Worm (Caenorhabditis elegans) whole organism, young adult: ENCODE measurements around the gene T03G11.9.

Experiments
- F57C9.4 ChIP-seq: sonication (generic microtip); optimal IDR thresholded peaks from 2 replicates; lab custom pipeline; 2017; ENCODE audit warnings: mild to moderate bottlenecking, missing genetic modification characterization, missing compliant biosample characterization
- K12H6.12 ChIP-seq: fragments of 200-800 bp; sonication (Bioruptor generic); optimal IDR thresholded peaks from 2 replicates; lab custom pipeline; 2018; ENCODE audit warnings: mild to moderate bottlenecking, missing genetic modification characterization, missing compliant biosample characterization
- Y53G8AR.9 ChIP-seq: fragments of 200-800 bp; sonication (Bioruptor generic); conservative IDR thresholded peaks from 2 replicates; pipeline ENCODE4 v1.3.6; 2022; ENCODE audit warnings: missing genetic modification reagents, missing genetic modification characterization, missing compliant biosample characterization
- Y56A3A.18 ChIP-seq: fragments of 200-800 bp; sonication (Bioruptor generic); IDR thresholded peaks from 2 replicates; pipeline ENCODE4 v1.3.6; 2022; ENCODE audit warnings: missing genetic modification reagents, missing genetic modification characterization, missing compliant biosample characterization
- akir-1 ChIP-seq: fragments of 200-800 bp; sonication (Bioruptor generic); optimal IDR thresholded peaks from 2 replicates; lab custom pipeline; 2018; ENCODE audit warnings: mild to moderate bottlenecking, missing genetic modification characterization, moderate library complexity, missing compliant biosample characterization
- aptf-2 ChIP-seq: fragments of 200-800 bp; sonication (Bioruptor generic); conservative IDR thresholded peaks from 2 replicates; pipeline ENCODE4 v1.3.6; 2022; ENCODE audit warnings: missing genetic modification reagents, missing genetic modification characterization, missing compliant biosample characterization
- athp-1 ChIP-seq: sonication (generic microtip); optimal IDR thresholded peaks from 2 replicates; lab custom pipeline; 2017; ENCODE audit warnings: mild to moderate bottlenecking, missing genetic modification characterization, missing compliant biosample characterization
- attf-5 ChIP-seq: fragments of 200-800 bp; sonication (Bioruptor generic); optimal IDR thresholded peaks from 2 replicates; lab custom pipeline; 2018; ENCODE audit warnings: mild to moderate bottlenecking, missing genetic modification characterization, missing compliant biosample characterization
- bed-2 ChIP-seq: fragments of 200-800 bp; sonication (Bioruptor generic); IDR thresholded peaks from 2 replicates; pipeline ENCODE4 v1.3.6; 2022; ENCODE audit warnings: missing genetic modification reagents, missing genetic modification characterization, missing compliant biosample characterization
- cebp-1 ChIP-seq, 2 experiments: fragments of 200-800 bp in 1 of 2; sonication (Bioruptor generic) in 1 of 2; sonication (generic microtip) in 1 of 2; IDR thresholded peaks in 1 of 2; optimal IDR thresholded peaks in 1 of 2; 2 replicates each; pipeline versions ENCODE4 v1.3.6 to Lab custom; 2017 to 2022; ENCODE audit warnings: missing compliant biosample characterization in 2 of 2, missing genetic modification characterization in 2 of 2, mild to moderate bottlenecking in 1 of 2, missing genetic modification reagents in 1 of 2, moderate library complexity in 1 of 2
- cebp-2 ChIP-seq: fragments of 200-800 bp; sonication (Bioruptor generic); IDR thresholded peaks from 2 replicates; pipeline ENCODE4 v1.3.6; 2022; ENCODE audit warnings: missing genetic modification characterization, missing compliant biosample characterization
- ceh-100 ChIP-seq: fragments of 200-800 bp; sonication (Bioruptor generic); IDR thresholded peaks from 2 replicates; pipeline ENCODE4 v1.3.6; 2022; ENCODE audit warnings: missing genetic modification reagents, missing genetic modification characterization, missing compliant biosample characterization
- ceh-40 ChIP-seq: fragments of 200-800 bp; sonication (Bioruptor generic); IDR thresholded peaks from 2 replicates; pipeline ENCODE4 v1.3.6; 2022; ENCODE audit warnings: missing genetic modification characterization, missing compliant biosample characterization
- ceh-79 ChIP-seq: sonication (generic microtip); optimal IDR thresholded peaks from 2 replicates; lab custom pipeline; 2017; ENCODE audit warnings: mild to moderate bottlenecking, missing genetic modification characterization, missing compliant biosample characterization
- chd-7 ChIP-seq: sonication (generic microtip); optimal IDR thresholded peaks from 2 replicates; lab custom pipeline; 2016; ENCODE audit warnings: mild to moderate bottlenecking, missing genetic modification characterization, moderate library complexity, missing compliant biosample characterization
- die-1 ChIP-seq: sonication (generic microtip); optimal IDR thresholded peaks from 2 replicates; lab custom pipeline; 2016; ENCODE audit warnings: missing genotype, mild to moderate bottlenecking, missing genetic modification characterization, missing compliant biosample characterization
- dox-1 ChIP-seq: fragments of 200-800 bp; sonication (Bioruptor generic); IDR thresholded peaks from 2 replicates; pipeline ENCODE4 v1.3.6; 2022; ENCODE audit warnings: missing genetic modification reagents, missing genetic modification characterization, missing compliant biosample characterization
- dpff-1 ChIP-seq: sonication (generic microtip); optimal IDR thresholded peaks from 2 replicates; lab custom pipeline; 2017; ENCODE audit warnings: mild to moderate bottlenecking, missing genetic modification characterization, missing compliant biosample characterization
- efl-1 ChIP-seq: fragments of 150-350 bp; optimal IDR thresholded peaks from 2 replicates; lab custom pipeline; 2014; ENCODE audit warnings: missing biosample characterization, missing genetic modification reagents, missing genetic modification characterization
- ekl-4 ChIP-seq: fragments of 200-800 bp; sonication (Bioruptor generic); IDR thresholded peaks from 2 replicates; pipeline ENCODE4 v1.3.6; 2022; ENCODE audit warnings: missing genetic modification reagents, missing genetic modification characterization, missing compliant biosample characterization
- hlh-26 ChIP-seq: fragments of 200-800 bp; sonication (Bioruptor generic); conservative IDR thresholded peaks from 2 replicates; pipeline ENCODE4 v1.3.6; 2022; ENCODE audit warnings: missing genetic modification reagents, missing genetic modification characterization, missing compliant biosample characterization
- let-607 ChIP-seq, 2 experiments: fragments of 200-800 bp in 1 of 2; sonication (Bioruptor generic) in 1 of 2; sonication (generic microtip) in 1 of 2; optimal IDR thresholded peaks; 2 replicates each; lab custom pipeline; 2016 to 2018; ENCODE audit warnings: mild to moderate bottlenecking in 2 of 2, missing compliant biosample characterization in 2 of 2, missing genetic modification characterization in 2 of 2, moderate library complexity in 2 of 2, missing genotype in 1 of 2
- lin-35 ChIP-seq, 3 experiments: fragments of 150-350 bp in 2 of 3; sonication (generic microtip) in 1 of 3; optimal IDR thresholded peaks; 2 replicates each; lab custom pipeline; 2014 to 2018; ENCODE audit warnings: missing biosample characterization in 3 of 3, missing genetic modification characterization in 3 of 3, missing genetic modification reagents in 3 of 3
- lir-1 ChIP-seq: fragments of 200-800 bp; sonication (Bioruptor generic); conservative IDR thresholded peaks from 2 replicates; pipeline ENCODE4 v1.3.6; 2022; ENCODE audit warnings: missing genetic modification reagents, missing genetic modification characterization, missing compliant biosample characterization
- madf-6 ChIP-seq: fragments of 200-800 bp; sonication (Bioruptor generic); IDR thresholded peaks from 2 replicates; pipeline ENCODE4 v1.3.6; 2022; ENCODE audit warnings: missing genetic modification reagents, missing genetic modification characterization, missing compliant biosample characterization
- mcd-1 ChIP-seq: fragments of 200-800 bp; sonication (Bioruptor generic); IDR thresholded peaks from 2 replicates; pipeline ENCODE4 v1.3.6; 2022; ENCODE audit warnings: missing genetic modification reagents, missing genetic modification characterization, missing compliant biosample characterization
- mxl-1 ChIP-seq: sonication (generic microtip); optimal IDR thresholded peaks from 2 replicates; lab custom pipeline; 2016; ENCODE audit warnings: missing genetic modification characterization, missing compliant biosample characterization
- nfya-2 ChIP-seq: fragments of 200-800 bp; sonication (Bioruptor generic); IDR thresholded peaks from 2 replicates; pipeline ENCODE4 v1.3.6; 2022; ENCODE audit warnings: missing genetic modification reagents, missing genetic modification characterization, missing compliant biosample characterization
- nfyb-1 ChIP-seq: fragments of 200-800 bp; sonication (Bioruptor generic); IDR thresholded peaks from 2 replicates; pipeline ENCODE4 v1.3.6; 2022; ENCODE audit warnings: missing genetic modification reagents, missing genetic modification characterization, missing compliant biosample characterization
- nhr-120 ChIP-seq: fragments of 200-800 bp; sonication (Bioruptor generic); IDR thresholded peaks from 2 replicates; pipeline ENCODE4 v1.3.6; 2022; ENCODE audit warnings: missing genetic modification characterization, missing compliant biosample characterization
- nhr-179 ChIP-seq: sonication (generic microtip); optimal IDR thresholded peaks from 2 replicates; lab custom pipeline; 2016; ENCODE audit warnings: mild to moderate bottlenecking, missing genetic modification characterization, missing compliant biosample characterization
- nhr-27 ChIP-seq: fragments of 200-800 bp; sonication (Bioruptor generic); optimal IDR thresholded peaks from 2 replicates; lab custom pipeline; 2018; ENCODE audit warnings: mild to moderate bottlenecking, missing genetic modification characterization, moderate library complexity, missing compliant biosample characterization
- nhr-80 ChIP-seq: sonication (generic microtip); optimal IDR thresholded peaks from 2 replicates; lab custom pipeline; 2016; ENCODE audit warnings: missing genetic modification characterization, missing compliant biosample characterization
- rcor-1 ChIP-seq: fragments of 200-800 bp; sonication (Bioruptor generic); IDR thresholded peaks from 2 replicates; pipeline ENCODE4 v1.3.6; 2022; ENCODE audit warnings: missing genetic modification reagents, missing genetic modification characterization, missing compliant biosample characterization
- repo-1 ChIP-seq: sonication (generic microtip); optimal IDR thresholded peaks from 2 replicates; lab custom pipeline; 2017; ENCODE audit warnings: mild to moderate bottlenecking, missing genetic modification characterization, missing compliant biosample characterization
- snpc-4 ChIP-seq, 5 experiments: fragments of 150-350 bp in 1 of 5; sonication (generic microtip) in 4 of 5; optimal IDR thresholded peaks; 2 replicates each; lab custom pipeline; 2014 to 2018; ENCODE audit warnings: missing genetic modification characterization in 5 of 5, missing biosample characterization in 3 of 5, antibody characterized with exemption in 2 of 5, mild to moderate bottlenecking in 2 of 5, missing compliant biosample characterization in 2 of 5, missing genotype in 2 of 5, moderate library complexity in 2 of 5, missing genetic modification reagents in 1 of 5
- unc-62 ChIP-seq: fragments of 150-350 bp; optimal IDR thresholded peaks from 2 replicates; lab custom pipeline; 2014; ENCODE audit warnings: missing biosample characterization, missing genetic modification reagents, missing genetic modification characterization
- xnd-1 ChIP-seq: sonication (generic microtip); optimal IDR thresholded peaks from 2 replicates; lab custom pipeline; 2016; ENCODE audit warnings: missing genotype, missing genetic modification reagents, missing genetic modification characterization, missing compliant biosample characterization
- zim-3 ChIP-seq: sonication (generic microtip); optimal IDR thresholded peaks from 2 replicates; lab custom pipeline; 2017; ENCODE audit warnings: mild to moderate bottlenecking, missing genetic modification characterization, moderate library complexity, missing compliant biosample characterization
- ztf-28 ChIP-seq: fragments of 200-800 bp; sonication (Bioruptor generic); IDR thresholded peaks from 2 replicates; pipeline ENCODE4 v1.3.6; 2022; ENCODE audit warnings: missing genetic modification reagents, missing genetic modification characterization, missing compliant biosample characterization

Gene T03G11.9

ce11 chrX:5152931-5153330 lies 31.1 kb upstream of the T03G11.9 start:
- TF ChIP-seq nhr-27 (no peak), ceh-40 (GFP tag; lab: Robert Waterston, UW) (no peak), dox-1 (GFP tag; lab: Robert Waterston, UW) (no peak), unc-62 (no peak), zim-3 (tag; lab: Kevin White, UChicago) (no peak), cebp-2 (no peak), bed-2 (no peak), lir-1 (GFP tag; lab: Robert Waterston, UW) (no peak), madf-6 (no peak)

DNA sequence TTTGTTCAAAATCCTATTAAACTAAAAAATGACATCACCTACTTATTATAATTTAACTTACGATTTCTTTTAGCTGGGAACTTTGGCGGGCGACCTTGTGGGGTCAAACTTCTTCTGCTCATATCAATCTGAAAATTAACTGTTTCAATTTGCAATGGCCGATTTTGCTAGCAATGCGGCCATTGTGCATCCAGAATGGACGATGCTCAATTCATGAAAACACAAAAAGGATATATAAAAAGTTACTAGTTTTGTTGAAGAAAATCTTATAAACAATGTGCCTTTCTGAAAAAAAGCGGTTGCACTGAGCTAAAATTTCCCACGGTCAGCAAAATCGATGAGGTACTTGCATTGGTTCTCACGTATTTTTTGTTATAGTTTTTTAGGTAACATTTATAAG lies 29.8 kb upstream of the T03G11.9 start, which contains the start of gene C31H2.3:
C31H2.3 (minus strand) TSS at position 101 of the 400 bp plus-strand sequence.
- TF ChIP-seq lir-1 (GFP tag; lab: Robert Waterston, UW) (no peak), ekl-4 (GFP tag; lab: Robert Waterston, UW) (no peak), rcor-1 (no peak), cebp-1 (GFP tag; IDR thresholded peaks at IDR 0.05; lab: Robert Waterston, UW) (no peak), cebp-1 (tag; optimal IDR thresholded peaks at IDR 0.05; lab: Kevin White, UChicago) (no peak)

DNA sequence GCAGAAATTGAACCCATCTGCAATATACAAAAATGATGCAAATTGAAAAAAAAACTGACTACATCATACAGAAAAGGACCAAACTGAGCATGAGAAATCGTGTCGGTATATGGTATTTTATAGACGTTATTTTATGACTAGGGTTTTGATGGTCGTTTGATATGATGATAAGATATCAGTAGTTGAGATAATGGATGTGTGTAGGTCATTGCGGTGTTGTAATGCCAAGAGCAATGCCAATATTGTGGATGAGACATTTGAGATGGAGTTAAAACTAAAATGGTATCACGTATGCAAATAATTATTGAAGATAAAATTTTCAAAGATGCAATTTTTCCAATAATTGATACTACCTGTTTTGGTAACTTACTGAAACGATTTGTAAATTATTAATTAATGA lies 24.4 kb upstream of the T03G11.9 start, which contains the start of gene C31H2.4:
C31H2.4 (minus strand) TSS at position 19 of the 400 bp plus-strand sequence.
- TF ChIP-seq ztf-28 (GFP tag; lab: Robert Waterston, UW) (no peak), nhr-80 (peak; percentile 7)

- TF ChIP-seq ceh-79 (tag; lab: Kevin White, UChicago): no peak
- TF ChIP-seq snpc-4 (GFP tag; optimal IDR thresholded peaks at IDR 0.05; lab: Kevin White, UChicago): no peak
- TF ChIP-seq snpc-4 (tag; optimal IDR thresholded peaks at IDR 0.05; lab: Kevin White, UChicago): no peak
- TF ChIP-seq madf-6: no peak
- TF ChIP-seq die-1 (tag; lab: Kevin White, UChicago): no peak
- TF ChIP-seq unc-62: no peak
- TF ChIP-seq nfya-2 (GFP tag; lab: Robert Waterston, UW): no peak
- no peak for TF ChIP-seq aptf-2 (GFP tag; lab: Robert Waterston, UW)
- no peak for TF ChIP-seq cebp-2
- TF ChIP-seq Y56A3A.18 (GFP tag; lab: Robert Waterston, UW): no peak
- TF ChIP-seq rcor-1: no peak
- no peak for TF ChIP-seq lin-35 (GFP tag; optimal IDR thresholded peaks at IDR 0.05; lab: Kevin White, UChicago)
- TF ChIP-seq let-607 (tag; optimal IDR thresholded peaks at IDR 0.05; lab: Kevin White, UChicago): no peak
- TF ChIP-seq K12H6.12 (tag; lab: Kevin White, UChicago): no peak
- no peak for TF ChIP-seq ceh-100
- no peak for TF ChIP-seq mcd-1
- TF ChIP-seq nhr-27: no peak
- no peak for TF ChIP-seq hlh-26 (GFP tag; lab: Robert Waterston, UW)
Observed at ce11 chrX:5162755-5163154, 21.3 kb upstream of the T03G11.9 start, which contains the start of gene EGAP5.1. Gene EGAP5.1 (plus strand): TSS chrX:5163055.

ce11 chrX:5164054-5164453 lies 20.0 kb upstream of the T03G11.9 start:
- TF ChIP-seq F57C9.4 (tag; lab: Kevin White, UChicago): no peak
- TF ChIP-seq akir-1: no peak
- TF ChIP-seq, all 124 proteins: peak for 0

ce11 chrX:5165037-5165436 lies 19.0 kb upstream of the T03G11.9 start, which contains the start of gene mans-3:
Gene mans-3 (plus strand): TSS chrX:5165395.
- TF ChIP-seq die-1 (tag; lab: Kevin White, UChicago) (peak; percentile 28), dpff-1 (tag; lab: Kevin White, UChicago) (no peak), xnd-1 (no peak), repo-1 (tag; lab: Kevin White, UChicago) (peak; percentile 57), efl-1 (GFP tag; lab: Kevin White, UChicago) (no peak), chd-7 (tag; lab: Kevin White, UChicago) (no peak), nfyb-1 (GFP tag; lab: Robert Waterston, UW) (peak; percentile 75; the same call in 1 of the 2 replicates), mxl-1 (tag; lab: Kevin White, UChicago) (no peak), Y53G8AR.9 (GFP tag; lab: Robert Waterston, UW) (peak; percentile 82; the same call in 1 of the 2 replicates), nhr-27 (no peak), nhr-179 (no peak), athp-1 (tag; lab: Kevin White, UChicago) (no peak), attf-5 (GFP tag; lab: Kevin White, UChicago) (peak; percentile 88), nhr-120 (GFP tag; lab: Robert Waterston, UW) (no peak), nfya-2 (GFP tag; lab: Robert Waterston, UW) (no peak)
